Worm (Caenorhabditis elegans): ENCODE data around the gene nyn-1.
"Not testable (repeated sequence)": the region's sequence is repeated elsewhere in the genome, so short reads cannot be mapped to it uniquely, and the experiment has no call there.

Gene nyn-1

ce11 chrIV:13666849-13667430 is 19.9 kb downstream of the nyn-1 start, which contains the start of gene fbxa-215:
fbxa-215 (minus strand) TSS chrIV:13666909.
- TF ChIP-seq him-1 (tag; optimal IDR thresholded peaks at IDR 0.05), result no peak
- TF ChIP-seq dao-5 (tag; optimal IDR thresholded peaks at IDR 0.05), result no peak
- no peak for TF ChIP-seq W03F9.2 (tag; optimal IDR thresholded peaks at IDR 0.05)

ce11 chrIV:13665073-13665472 is 21.7 kb downstream of the nyn-1 start:
- TF ChIP-seq him-1 (tag; optimal IDR thresholded peaks at IDR 0.05) (no peak), W03F9.2 (tag; optimal IDR thresholded peaks at IDR 0.05) (no peak), dao-5 (tag; optimal IDR thresholded peaks at IDR 0.05) (no peak)

- no peak for TF ChIP-seq him-1 (tag; optimal IDR thresholded peaks at IDR 0.05)
- TF ChIP-seq W03F9.2 (tag; optimal IDR thresholded peaks at IDR 0.05), result no peak
- no peak for TF ChIP-seq dao-5 (tag; optimal IDR thresholded peaks at IDR 0.05)
Observed at ce11 chrIV:13664090-13664489, 22.7 kb downstream of the nyn-1 start, which contains the start of gene Y45F10C.4. Y45F10C.4 (minus strand) TSS chrIV:13664190.

DNA sequence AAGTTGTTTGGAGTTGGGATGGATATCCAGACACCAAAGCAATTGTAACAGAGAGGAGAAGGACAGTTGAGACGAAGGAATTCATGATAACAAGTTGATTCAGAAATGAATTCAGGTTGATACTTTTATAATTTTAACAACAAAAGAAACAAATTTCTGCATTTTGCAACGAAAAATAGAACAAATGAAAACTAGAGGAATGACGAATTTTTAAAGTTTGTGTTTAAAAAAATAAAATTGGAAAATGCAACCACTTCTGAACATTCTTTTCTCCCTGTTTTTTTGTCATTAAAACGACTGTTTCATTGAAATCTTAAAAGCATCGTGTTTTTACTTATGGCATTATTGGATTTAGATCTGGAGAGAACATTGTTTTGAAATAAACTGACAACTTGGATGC is 24.2 kb downstream of the nyn-1 start, which contains the start of gene Y45F10C.2:
TSS of gene Y45F10C.2 (minus strand) at position 101 of the 400 bp plus-strand sequence.
- TF ChIP-seq W03F9.2, him-1, dao-5 (tag; optimal IDR thresholded peaks at IDR 0.05): not testable (repeated sequence)

DNA sequence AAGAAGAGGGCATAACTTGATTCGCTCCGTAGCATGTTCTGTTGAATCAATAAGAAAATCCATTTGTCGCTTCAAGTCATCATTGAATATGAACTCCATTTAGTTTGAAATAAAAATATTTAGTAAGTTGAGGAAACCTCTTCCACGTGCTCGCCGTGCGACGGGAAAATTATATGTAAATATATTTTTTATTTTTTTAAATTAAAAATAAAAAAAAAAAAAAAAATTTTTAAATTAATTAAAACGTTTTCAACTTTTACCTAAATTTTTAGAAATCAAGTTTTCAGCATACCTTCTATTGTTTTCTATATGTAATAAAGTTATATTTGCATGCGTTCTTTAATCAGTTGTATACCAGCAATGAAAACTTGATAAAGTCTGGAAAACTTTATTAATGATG is 27.4 kb downstream of the nyn-1 start, which contains the start of gene Y45F10C.1:
TSS of gene Y45F10C.1 (minus strand) at position 101 of the 400 bp plus-strand sequence.
- not testable (repeated sequence) for TF ChIP-seq dao-5, W03F9.2, him-1 (tag; optimal IDR thresholded peaks at IDR 0.05)

DNA sequence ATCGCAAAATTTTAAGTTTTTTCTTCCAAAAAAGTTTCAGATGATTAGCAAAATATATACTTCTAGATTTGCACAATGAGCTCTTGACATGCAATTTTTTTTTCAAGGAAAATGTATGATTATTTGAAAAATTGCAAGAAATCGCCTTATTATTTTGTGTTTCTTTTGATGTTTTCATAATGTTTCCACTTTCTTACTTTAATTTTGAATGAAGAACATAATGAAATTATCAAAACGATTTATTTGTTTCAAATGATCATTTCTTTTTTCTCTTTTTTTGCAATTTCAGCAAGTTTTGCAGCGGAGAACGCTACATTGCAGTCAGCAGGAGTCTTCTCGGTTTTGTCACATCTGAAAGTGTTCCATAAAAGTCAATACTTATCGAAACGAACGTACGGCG is 34.8 kb downstream of the nyn-1 start, which contains the start of gene Y45F10C.6:
TSS of gene Y45F10C.6 (plus strand) at position 301 of the 400 bp plus-strand sequence.
- TF ChIP-seq dao-5, W03F9.2, him-1 (tag; optimal IDR thresholded peaks at IDR 0.05): not testable (repeated sequence)

DNA sequence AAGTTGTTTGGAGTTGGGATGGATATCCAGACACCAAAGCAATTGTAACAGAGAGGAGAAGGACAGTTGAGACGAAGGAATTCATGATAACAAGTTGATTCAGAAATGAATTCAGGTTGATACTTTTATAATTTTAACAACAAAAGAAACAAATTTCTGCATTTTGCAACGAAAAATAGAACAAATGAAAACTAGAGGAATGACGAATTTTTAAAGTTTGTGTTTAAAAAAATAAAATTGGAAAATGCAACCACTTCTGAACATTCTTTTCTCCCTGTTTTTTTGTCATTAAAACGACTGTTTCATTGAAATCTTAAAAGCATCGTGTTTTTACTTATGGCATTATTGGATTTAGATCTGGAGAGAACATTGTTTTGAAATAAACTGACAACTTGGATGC is 35.4 kb downstream of the nyn-1 start, which contains the start of gene C08F11.12:
TSS of gene C08F11.12 (minus strand) at position 101 of the 400 bp plus-strand sequence.
- not testable (repeated sequence) for TF ChIP-seq him-1, dao-5, W03F9.2 (tag; optimal IDR thresholded peaks at IDR 0.05)

- TF ChIP-seq dao-5 (tag; optimal IDR thresholded peaks at IDR 0.05), result no peak
- TF ChIP-seq him-1 (tag; optimal IDR thresholded peaks at IDR 0.05), result no peak
- TF ChIP-seq W03F9.2 (tag; optimal IDR thresholded peaks at IDR 0.05), result no peak
Observed at ce11 chrIV:13650238-13650637, 36.6 kb downstream of the nyn-1 start, which contains the start of gene C08F11.17. C08F11.17 (minus strand) TSS chrIV:13650338.

ce11 chrIV:13649126-13649525 is 37.7 kb downstream of the nyn-1 start, which contains the start of gene C08F11.10:
C08F11.10 (minus strand) TSS chrIV:13649226.
- TF ChIP-seq W03F9.2 (tag; optimal IDR thresholded peaks at IDR 0.05) (no peak), dao-5 (tag; optimal IDR thresholded peaks at IDR 0.05) (no peak), him-1 (tag; optimal IDR thresholded peaks at IDR 0.05) (no peak)

DNA sequence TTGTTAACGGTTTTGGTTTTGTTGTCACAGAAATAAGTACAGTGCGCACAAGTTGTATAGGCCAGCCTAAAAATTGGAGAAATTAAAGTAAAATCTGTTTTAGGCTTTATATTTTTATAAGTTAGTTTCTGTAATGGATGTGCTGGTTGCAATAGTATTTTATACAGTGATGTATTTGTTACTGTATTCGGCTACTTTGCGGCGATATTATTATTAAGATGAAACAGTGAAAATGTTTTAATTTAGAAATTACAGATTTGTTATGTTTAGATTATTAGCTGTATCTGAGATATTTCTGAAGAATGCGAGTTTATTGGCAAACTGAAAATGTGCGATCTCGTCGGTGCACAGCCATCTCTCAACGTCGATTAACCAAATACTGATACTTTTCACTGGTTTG is 39.3 kb downstream of the nyn-1 start, which contains the start of gene ule-4:
TSS of gene ule-4 (minus strand) at position 101 of the 400 bp plus-strand sequence.
- no peak for TF ChIP-seq him-1 (tag; optimal IDR thresholded peaks at IDR 0.05)
- TF ChIP-seq dao-5 (tag; optimal IDR thresholded peaks at IDR 0.05), result no peak
- no peak for TF ChIP-seq W03F9.2 (tag; optimal IDR thresholded peaks at IDR 0.05)

DNA sequence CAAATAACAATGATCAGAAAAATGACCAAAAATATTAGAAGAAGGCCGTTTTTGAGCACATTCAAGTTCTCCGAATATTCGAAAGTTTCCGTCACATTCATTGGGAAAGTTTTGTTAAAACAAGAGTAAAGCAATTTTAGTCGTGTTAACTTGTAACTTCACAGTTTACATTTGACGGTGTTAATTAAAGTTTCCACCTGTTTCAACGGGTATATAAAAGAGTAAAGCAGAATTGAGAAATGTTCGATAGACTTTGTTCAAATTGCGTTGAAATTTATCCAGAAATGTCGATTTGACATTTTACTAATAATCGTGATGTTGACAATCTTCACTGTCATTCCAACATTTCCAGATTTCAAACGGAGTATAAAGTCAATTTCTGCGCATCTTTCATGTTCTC is 41.0 kb downstream of the nyn-1 start, which contains the start of gene srz-29:
TSS of gene srz-29 (minus strand) at position 101 of the 400 bp plus-strand sequence.
- TF ChIP-seq W03F9.2 (tag; optimal IDR thresholded peaks at IDR 0.05) (no peak), him-1 (tag; optimal IDR thresholded peaks at IDR 0.05) (no peak), dao-5 (tag; optimal IDR thresholded peaks at IDR 0.05) (no peak)

ce11 chrIV:13639027-13639426 is 47.8 kb downstream of the nyn-1 start, which contains the start of gene ugt-22:
ugt-22 (plus strand) TSS chrIV:13639260.
- no peak for TF ChIP-seq him-1 (tag; optimal IDR thresholded peaks at IDR 0.05)

DNA sequence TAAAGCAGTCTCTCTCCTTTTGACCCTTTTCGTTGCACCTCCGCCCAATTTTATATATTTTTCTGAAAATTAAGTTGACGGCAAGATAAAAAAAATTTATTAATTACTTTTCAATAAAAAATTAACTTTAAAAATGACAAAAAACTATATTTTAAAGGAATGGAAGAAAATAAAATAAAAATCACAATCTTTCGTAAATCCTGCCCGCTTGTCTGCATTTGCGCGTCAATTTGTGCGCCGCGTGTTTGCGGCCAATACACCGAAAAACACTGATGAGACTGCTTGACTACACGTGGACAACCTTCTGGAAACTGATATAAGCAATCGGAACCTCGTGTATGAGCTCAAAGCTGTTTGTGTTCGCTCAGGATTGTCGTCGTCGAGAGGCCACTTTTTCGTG is 49.8 kb downstream of the nyn-1 start, which contains the start of gene C08F11.7:
TSS of gene C08F11.7 (plus strand) at position 301 of the 400 bp plus-strand sequence.
- TF ChIP-seq him-1 (tag; optimal IDR thresholded peaks at IDR 0.05) (no peak), W03F9.2 (tag; optimal IDR thresholded peaks at IDR 0.05) (no peak), dao-5 (tag; optimal IDR thresholded peaks at IDR 0.05) (no peak)

All from whole organism, L4/young adult.